Worm (Caenorhabditis elegans) whole organism, L3 larva: ENCODE data around the gene lbp-4.

Source experiments
- ama-1 ChIP-seq: fragments of 150-350 bp; optimal IDR thresholded peaks from 2 replicates; lab custom pipeline; 2018
- ceh-82 ChIP-seq: fragments of 150-350 bp; optimal IDR thresholded peaks from 2 replicates; lab custom pipeline; 2014; ENCODE audit warnings: missing biosample characterization, missing genetic modification characterization
- fos-1 ChIP-seq: fragments of 150-350 bp; optimal IDR thresholded peaks from 2 replicates; lab custom pipeline; 2014; ENCODE audit warnings: missing biosample characterization, missing genetic modification characterization
- nhr-11 ChIP-seq: fragments of 150-350 bp; optimal IDR thresholded peaks from 2 replicates; lab custom pipeline; 2014; ENCODE audit warnings: missing biosample characterization, missing genetic modification characterization
- nhr-76 ChIP-seq: fragments of 150-350 bp; sonication (generic microtip); optimal IDR thresholded peaks from 5 replicates; lab custom pipeline; 2014; ENCODE audit warnings: missing biosample characterization, missing genetic modification characterization
- pha-4 ChIP-seq: fragments of 150-350 bp; optimal IDR thresholded peaks from 2 replicates; lab custom pipeline; 2014; ENCODE audit warnings: missing biosample characterization, missing genetic modification reagents, missing genetic modification characterization
- unc-62 ChIP-seq: fragments of 150-350 bp; sonication (generic microtip); optimal IDR thresholded peaks from 4 replicates; lab custom pipeline; 2014; ENCODE audit warnings: missing biosample characterization, missing genetic modification reagents, missing genetic modification characterization

- TF ChIP-seq pha-4 (no peak), ama-1 (lab: Kevin White, UChicago) (no peak), nhr-76 (tag; lab: Kevin White, UChicago) (no peak), unc-62 (GFP tag; lab: Kevin White, UChicago) (no peak), ceh-82 (no peak), fos-1 (tag; lab: Kevin White, UChicago) (no peak), nhr-11 (tag; lab: Kevin White, UChicago) (no peak)
Observed at ce11 chrV:7861792-7862191, 41.4 kb downstream of the lbp-4 start, which contains the start of gene C37C3.17.
